Worm (Caenorhabditis elegans) whole organism, late embryonic: ENCODE results near the gene dhs-8.

Experiments used
- ama-1 ChIP-seq: fragments of 150-350 bp; optimal IDR thresholded peaks from 2 replicates; lab custom pipeline; 2014
- ceh-14 ChIP-seq: sonication (generic microtip); optimal IDR thresholded peaks from 2 replicates; lab custom pipeline; 2016; ENCODE audit warnings: missing genotype, missing genetic modification characterization, missing compliant biosample characterization
- ceh-6 ChIP-seq: fragments of 200-800 bp; sonication (Bioruptor generic); optimal IDR thresholded peaks from 2 replicates; lab custom pipeline; 2018; ENCODE audit warnings: mild to moderate bottlenecking, missing genetic modification characterization, missing compliant biosample characterization
- hlh-6 ChIP-seq: sonication (generic microtip); optimal IDR thresholded peaks from 2 replicates; lab custom pipeline; 2016; ENCODE audit warnings: missing genotype, missing genetic modification characterization, missing compliant biosample characterization
- madf-2 ChIP-seq: sonication (generic microtip); optimal IDR thresholded peaks from 2 replicates; lab custom pipeline; 2017; ENCODE audit warnings: missing genetic modification characterization, missing compliant biosample characterization
- npax-4 ChIP-seq: sonication (generic microtip); optimal IDR thresholded peaks from 2 replicates; lab custom pipeline; 2016; ENCODE audit warnings: missing genetic modification characterization, missing compliant biosample characterization
- pha-4 ChIP-seq: fragments of 150-350 bp; optimal IDR thresholded peaks from 2 replicates; lab custom pipeline; 2018; ENCODE audit warnings: missing biosample characterization, missing genetic modification reagents, missing genetic modification characterization
- pqm-1 ChIP-seq: sonication (generic microtip); optimal IDR thresholded peaks from 2 replicates; lab custom pipeline; 2016; ENCODE audit warnings: missing genetic modification characterization, missing compliant biosample characterization
- sox-4 ChIP-seq: sonication (generic microtip); optimal IDR thresholded peaks from 2 replicates; lab custom pipeline; 2017; ENCODE audit warnings: mild to moderate bottlenecking, missing genetic modification characterization, inconsistent platforms, missing compliant biosample characterization
- unc-55 ChIP-seq: sonication (generic microtip); optimal IDR thresholded peaks from 2 replicates; lab custom pipeline; 2017; ENCODE audit warnings: missing biosample characterization, missing genetic modification reagents, missing genetic modification characterization

ce11 chrII:14494464-14494863 lies 3.4 kb upstream of the dhs-8 start:
- TF ChIP-seq npax-4 (tag; lab: Kevin White, UChicago) = no peak
- no peak for TF ChIP-seq pqm-1 (tag; lab: Kevin White, UChicago)
- no peak for TF ChIP-seq ama-1 (lab: Kevin White, UChicago)
- no peak for TF ChIP-seq pha-4 (tag; lab: Kevin White, UChicago)
- no peak for TF ChIP-seq ceh-6 (GFP tag; lab: Kevin White, UChicago)
- no peak for TF ChIP-seq hlh-6 (tag; lab: Kevin White, UChicago)
- TF ChIP-seq ceh-14 (tag; lab: Kevin White, UChicago) = no peak
- TF ChIP-seq unc-55 (GFP tag; lab: Kevin White, UChicago) = no peak
- no peak for TF ChIP-seq sox-4 (tag; lab: Kevin White, UChicago)
- TF ChIP-seq madf-2 = no peak
